Fruit fly (Drosophila melanogaster) whole organism, prepupa: ENCODE measurements around the gene sina.
A peak's percentile ranks its signal among the peaks of the same experiment; 100 is the strongest.

Source experiments
- Blimp-1 ChIP-seq: fragments of 200-800 bp; sonication (Bioruptor generic); optimal IDR thresholded peaks from 3 replicates; lab custom pipeline; 2017; ENCODE audit warnings: missing biosample characterization, missing genetic modification characterization, mild to moderate bottlenecking, moderate library complexity, missing genetic modification reagents
- CG10669 ChIP-seq: fragments of 200-800 bp; sonication (Bioruptor generic); optimal IDR thresholded peaks from 3 replicates; lab custom pipeline; 2018; ENCODE audit warnings: missing biosample characterization, mild to moderate bottlenecking, missing genetic modification characterization, moderate library complexity
- CG11762 ChIP-seq: fragments of 200-800 bp; sonication (Bioruptor generic); optimal IDR thresholded peaks from 3 replicates; lab custom pipeline; 2016; ENCODE audit warnings: missing biosample characterization, missing genetic modification characterization; ENCODE audit not compliant: insufficient read depth
- CG32006 ChIP-seq: fragments of 200-800 bp; sonication (Bioruptor generic); optimal IDR thresholded peaks from 3 replicates; lab custom pipeline; 2017; ENCODE audit warnings: missing biosample characterization, mild to moderate bottlenecking, missing genetic modification characterization
- CG34406 ChIP-seq: fragments of 200-800 bp; sonication (Bioruptor generic); optimal IDR thresholded peaks from 3 replicates; lab custom pipeline; 2016; ENCODE audit warnings: missing biosample characterization, missing genetic modification characterization
- CG3919 ChIP-seq: fragments of 200-800 bp; sonication (Bioruptor generic); optimal IDR thresholded peaks from 3 replicates; lab custom pipeline; 2016; ENCODE audit warnings: missing biosample characterization, missing genetic modification characterization
- CG6163 ChIP-seq: fragments of 200-800 bp; sonication (Bioruptor generic); IDR thresholded peaks from 3 replicates; pipeline ENCODE4 v1.3.6; 2022; ENCODE audit warnings: missing biosample characterization, missing genetic modification characterization
- CG7368 ChIP-seq: fragments of 200-800 bp; sonication (Bioruptor generic); optimal IDR thresholded peaks from 3 replicates; lab custom pipeline; 2016; ENCODE audit warnings: missing biosample characterization, missing genetic modification characterization
- Hr4 ChIP-seq: fragments of 200-800 bp; sonication (Bioruptor generic); optimal IDR thresholded peaks from 3 replicates; lab custom pipeline; 2016; ENCODE audit warnings: missing biosample characterization, missing genetic modification characterization
- eg ChIP-seq: fragments of 200-800 bp; sonication (Bioruptor generic); IDR thresholded peaks from 3 replicates; pipeline ENCODE4 v1.3.6; 2022; ENCODE audit warnings: missing biosample characterization, missing genetic modification characterization
- vri ChIP-seq: fragments of 200-800 bp; sonication (Bioruptor generic); optimal IDR thresholded peaks from 3 replicates; lab custom pipeline; 2016; ENCODE audit warnings: missing biosample characterization, mild to moderate bottlenecking, missing genetic modification characterization

dm6 chr3L:16818063-16818462 lies 35.5 kb upstream of the sina start:
- TF ChIP-seq vri (GFP tag; lab: Kevin White, UChicago) (peak; percentile 90), CG7368 (GFP tag; lab: Kevin White, UChicago) (peak; percentile 85), CG32006 (GFP tag; lab: Kevin White, UChicago) (peak; percentile 67), eg (GFP tag; lab: Robert Waterston, UW) (peak; percentile 67; the same call in 2 of the 3 replicates), Hr4 (peak; percentile 46), CG34406 (GFP tag; lab: Kevin White, UChicago) (peak; percentile 90), CG10669 (GFP tag; lab: Kevin White, UChicago) (peak; percentile 96), Blimp-1 (GFP tag; lab: Kevin White, UChicago) (peak; percentile 79), CG6163 (peak; percentile 95), CG11762 (GFP tag; lab: Kevin White, UChicago) (peak; percentile 81), CG3919 (GFP tag; lab: Kevin White, UChicago) (peak; percentile 92)
